Worm (Caenorhabditis elegans): ENCODE results near the gene C27D6.11.

C27D6.11 gene

DNA sequence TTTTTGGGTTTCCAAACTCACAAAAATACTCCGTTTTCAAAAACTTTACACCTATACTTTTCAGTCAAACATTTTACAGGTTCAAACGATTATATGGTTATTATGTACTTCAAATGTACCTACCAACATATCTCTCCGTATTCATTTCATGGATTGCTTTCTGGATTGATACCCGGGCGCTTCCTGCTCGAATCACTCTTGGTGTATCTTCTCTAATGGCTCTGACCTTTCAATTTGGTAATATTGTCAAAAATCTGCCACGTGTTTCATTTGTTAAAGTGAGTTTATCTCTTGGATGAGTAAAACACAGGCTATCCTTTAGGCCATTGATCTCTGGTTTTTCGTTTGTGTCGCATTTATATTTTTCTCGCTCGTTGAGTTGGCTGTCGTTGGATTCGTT, 29.2 kb downstream of the C27D6.11 start:
- no peak for TF ChIP-seq nhr-179 (tag; optimal IDR thresholded peaks at IDR 0.05)
- TF ChIP-seq mxl-1 (tag; optimal IDR thresholded peaks at IDR 0.05): no peak
- no peak for TF ChIP-seq F22D6.2 (tag; optimal IDR thresholded peaks at IDR 0.05)
- no peak for TF ChIP-seq attf-5 (GFP tag; optimal IDR thresholded peaks at IDR 0.05)
- no peak for TF ChIP-seq repo-1 (tag; optimal IDR thresholded peaks at IDR 0.05)
- TF ChIP-seq F37B4.10 (GFP tag; IDR thresholded peaks at IDR 0.05): no peak
- no peak for TF ChIP-seq akir-1 (GFP tag; optimal IDR thresholded peaks at IDR 0.05)
- no peak for TF ChIP-seq let-526 (GFP tag; IDR thresholded peaks at IDR 0.05)
- no peak for TF ChIP-seq Y79H2A.3 (GFP tag; conservative IDR thresholded peaks at IDR 0.05)
- no peak for TF ChIP-seq madf-10 (tag; optimal IDR thresholded peaks at IDR 0.05)
- TF ChIP-seq ztf-18 (tag; optimal IDR thresholded peaks at IDR 0.05): no peak
- TF ChIP-seq xnd-1 (tag; optimal IDR thresholded peaks at IDR 0.05): no peak
- TF ChIP-seq B0336.3 (GFP tag; IDR thresholded peaks at IDR 0.05): no peak
- no peak for TF ChIP-seq madf-3 (GFP tag; IDR thresholded peaks at IDR 0.05)
- TF ChIP-seq nhr-27 (tag; optimal IDR thresholded peaks at IDR 0.05): no peak
- TF ChIP-seq mcd-1 (GFP tag; IDR thresholded peaks at IDR 0.05): no peak
- TF ChIP-seq F49E8.2 (tag; optimal IDR thresholded peaks at IDR 0.05; ENCODE audit: insufficient read depth): no peak
- TF ChIP-seq him-1 (tag; optimal IDR thresholded peaks at IDR 0.05): no peak
- no peak for TF ChIP-seq zfh-2 (GFP tag; conservative IDR thresholded peaks at IDR 0.05)
- no peak for TF ChIP-seq F33H1.4 (GFP tag; IDR thresholded peaks at IDR 0.05)

ce11 chrII:5130081-5130480, 30.9 kb downstream of the C27D6.11 start, which contains the start of gene lgc-56:
TSS of gene lgc-56 (plus strand) at chrII:5130381.
- no peak for TF ChIP-seq F22D6.2 (tag; optimal IDR thresholded peaks at IDR 0.05)

DNA sequence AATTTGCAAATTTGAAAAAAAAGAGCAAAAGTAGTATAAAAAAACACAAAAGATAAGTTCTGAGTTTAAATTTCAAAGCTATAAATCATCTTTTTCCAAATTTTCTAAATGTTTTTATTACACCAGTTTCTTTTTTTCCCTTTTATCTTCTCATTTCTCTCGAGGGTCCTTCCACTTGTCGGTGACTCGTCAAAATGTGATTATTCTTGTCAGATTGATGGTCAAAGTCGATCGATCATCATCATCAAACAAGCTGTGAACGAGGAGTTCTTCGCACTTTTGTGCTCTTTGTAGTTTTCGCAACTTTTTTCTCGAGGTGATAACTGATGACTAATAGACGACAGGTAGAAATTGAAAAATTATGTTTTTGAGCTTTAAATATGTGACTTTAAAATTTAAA, 40.4 kb downstream of the C27D6.11 start:
- no peak for TF ChIP-seq tbp1 (GFP tag; optimal IDR thresholded peaks at IDR 0.05)
- no peak for TF ChIP-seq somi-1 (GFP tag; optimal IDR thresholded peaks at IDR 0.05)
- no peak for TF ChIP-seq snpc-3.4 (tag; optimal IDR thresholded peaks at IDR 0.05)
- no peak for TF ChIP-seq K11D2.4 (GFP tag; IDR thresholded peaks at IDR 0.05)
- no peak for TF ChIP-seq atf-7 (tag; optimal IDR thresholded peaks at IDR 0.05)
- TF ChIP-seq attf-5 (GFP tag; optimal IDR thresholded peaks at IDR 0.05): no peak
- TF ChIP-seq madf-8 (GFP tag; conservative IDR thresholded peaks at IDR 0.05): no peak
- no peak for TF ChIP-seq egl-44 (GFP tag; IDR thresholded peaks at IDR 0.05)
- no peak for TF ChIP-seq dpff-1 (tag; optimal IDR thresholded peaks at IDR 0.05)
- TF ChIP-seq C17E4.6 (GFP tag; IDR thresholded peaks at IDR 0.05): no peak
- no peak for TF ChIP-seq let-607 (tag; optimal IDR thresholded peaks at IDR 0.05)
- no peak for TF ChIP-seq attf-6 (GFP tag; IDR thresholded peaks at IDR 0.05)
- TF ChIP-seq rpc-1 (optimal IDR thresholded peaks at IDR 0.05): no peak
- TF ChIP-seq rpc-1 (tag; optimal IDR thresholded peaks at IDR 0.05): no peak
- TF ChIP-seq hsf-1 (GFP tag; IDR thresholded peaks at IDR 0.05): no peak
- no peak for TF ChIP-seq hmg-20 (GFP tag; IDR thresholded peaks at IDR 0.05)
- TF ChIP-seq ccch-3 (GFP tag; optimal IDR thresholded peaks at IDR 0.05): no peak
- no peak for TF ChIP-seq mxl-1 (tag; optimal IDR thresholded peaks at IDR 0.05)
- TF ChIP-seq hlh-12 (tag; optimal IDR thresholded peaks at IDR 0.05): no peak

ce11 chrII:5115733-5116132, 45.3 kb downstream of the C27D6.11 start, which contains the start of gene srsy-1:
TSS of gene srsy-1 (plus strand) at chrII:5116033.
- TF ChIP-seq F37B4.10 (GFP tag; IDR thresholded peaks at IDR 0.05) (no peak), hlh-26 (GFP tag; conservative IDR thresholded peaks at IDR 0.05) (no peak), F23B12.7 (tag; optimal IDR thresholded peaks at IDR 0.05; ENCODE audit: insufficient read depth) (no peak), lin-35 (GFP tag; optimal IDR thresholded peaks at IDR 0.05) (no peak), lir-1 (GFP tag; conservative IDR thresholded peaks at IDR 0.05) (no peak), F55B11.4 (tag; optimal IDR thresholded peaks at IDR 0.05; ENCODE audit: borderline replicate concordance, insufficient read depth) (no peak), F10E7.11 (tag; optimal IDR thresholded peaks at IDR 0.05) (no peak), nfya-1 (tag; optimal IDR thresholded peaks at IDR 0.05; ENCODE audit: borderline replicate concordance, insufficient read depth) (no peak), ztf-6 (GFP tag; IDR thresholded peaks at IDR 0.05) (no peak), let-607 (tag; optimal IDR thresholded peaks at IDR 0.05) (no peak), B0336.3 (GFP tag; IDR thresholded peaks at IDR 0.05) (no peak), rpc-1 (optimal IDR thresholded peaks at IDR 0.05) (no peak), rpc-1 (tag; optimal IDR thresholded peaks at IDR 0.05) (no peak), Y56A3A.18 (GFP tag; IDR thresholded peaks at IDR 0.05) (no peak)
